Fruit fly (Drosophila melanogaster): ENCODE results near the gene beta4GalT7.

DNA sequence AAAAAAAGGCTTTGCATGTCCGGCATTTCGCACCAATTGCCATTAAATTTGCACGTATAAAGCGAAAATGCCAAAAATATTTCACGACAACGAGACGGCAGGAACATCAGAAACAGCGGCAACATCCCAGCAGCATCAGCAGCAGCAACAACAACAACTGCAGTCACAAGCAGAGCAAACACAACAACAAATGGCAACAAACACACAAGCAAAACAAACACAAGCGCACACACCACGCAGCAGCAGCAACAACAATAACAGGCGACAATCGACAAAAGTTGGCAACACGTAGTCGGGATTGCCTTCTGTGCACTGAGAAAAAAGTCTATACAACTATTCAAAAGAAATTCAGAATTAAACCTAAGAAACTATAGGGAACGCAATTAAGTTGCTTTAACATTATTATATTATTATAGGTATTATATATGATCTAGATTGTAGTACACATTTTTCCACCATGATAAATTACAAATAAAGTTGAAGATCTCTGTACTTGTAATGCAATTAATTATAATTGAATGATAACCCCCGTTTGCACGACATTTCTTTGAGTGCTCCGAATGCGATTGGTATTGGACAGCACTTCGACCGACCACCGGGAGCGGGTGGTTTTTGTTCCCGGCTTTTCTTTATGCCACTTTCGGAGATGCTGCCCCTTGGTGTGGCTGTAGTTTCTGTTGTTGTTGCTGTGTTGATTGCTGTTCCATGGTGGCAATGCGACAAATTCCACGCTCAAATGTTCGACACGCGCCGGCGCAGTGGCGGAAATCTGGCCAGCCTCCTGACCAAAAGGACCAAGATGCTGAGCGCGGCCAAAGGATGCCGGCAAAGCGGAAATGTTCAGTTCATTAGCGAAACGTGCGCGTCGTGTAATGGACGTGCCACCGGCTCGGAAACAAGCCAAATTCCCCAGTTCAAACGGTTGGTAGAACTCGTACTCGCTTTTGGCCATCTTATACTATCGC is 39.2 kb upstream of the beta4GalT7 start, which contains the start of gene tnc:
- TF ChIP-seq usp (GFP tag; optimal IDR thresholded peaks at IDR 0.05): no peak
- TF ChIP-seq dmrt93B (GFP tag; optimal IDR thresholded peaks at IDR 0.05): peak; percentile 79
- no peak for TF ChIP-seq GATAd (GFP tag; optimal IDR thresholded peaks at IDR 0.05)
- no peak for TF ChIP-seq Vsx2 (GFP tag; optimal IDR thresholded peaks at IDR 0.05; ENCODE audit: partially characterized antibody)
- no peak for TF ChIP-seq Abd-B (GFP tag; optimal IDR thresholded peaks at IDR 0.05)
- TF ChIP-seq Mio (GFP tag; optimal IDR thresholded peaks at IDR 0.05): no peak
- peak; percentile 87 for TF ChIP-seq psq (GFP tag; optimal IDR thresholded peaks at IDR 0.05)
- no peak for TF ChIP-seq N (GFP tag; optimal IDR thresholded peaks at IDR 0.05)
- TF ChIP-seq Sp1 (GFP tag; optimal IDR thresholded peaks at IDR 0.05): peak; percentile 90
- peak; percentile 91 for TF ChIP-seq Dfd (GFP tag; optimal IDR thresholded peaks at IDR 0.05)
